Worm (Caenorhabditis elegans) whole organism, L4 larva: ENCODE results near the gene Y25C1A.13.

Source experiments
- F26F4.8 ChIP-seq: fragments of 200-800 bp; sonication (Bioruptor generic); conservative IDR thresholded peaks from 2 replicates; pipeline ENCODE4 v1.3.6; 2022; ENCODE audit warnings: missing genetic modification characterization, missing compliant biosample characterization
- F37D6.2 ChIP-seq: sonication (generic microtip); optimal IDR thresholded peaks from 2 replicates; lab custom pipeline; 2016; ENCODE audit warnings: mild to moderate bottlenecking, missing genetic modification characterization, missing compliant biosample characterization
- T20F7.1 ChIP-seq: fragments of 200-800 bp; sonication (Bioruptor generic); optimal IDR thresholded peaks from 2 replicates; lab custom pipeline; 2018; ENCODE audit warnings: mild to moderate bottlenecking, missing genetic modification characterization, missing compliant biosample characterization
- Y75B8A.6 ChIP-seq: fragments of 200-800 bp; sonication (Bioruptor generic); IDR thresholded peaks from 2 replicates; pipeline ENCODE4 v1.3.6; 2022; ENCODE audit warnings: missing genetic modification reagents, missing genetic modification characterization, missing compliant biosample characterization
- arid-1 ChIP-seq: fragments of 200-800 bp; sonication (Bioruptor generic); conservative IDR thresholded peaks from 2 replicates; pipeline ENCODE4 v1.3.6; 2022; ENCODE audit warnings: missing genetic modification reagents, missing genetic modification characterization, missing compliant biosample characterization
- attf-4 ChIP-seq: sonication (generic microtip); optimal IDR thresholded peaks from 3 replicates; lab custom pipeline; 2017; ENCODE audit warnings: missing biosample characterization, missing genetic modification characterization
- ceh-44 ChIP-seq: fragments of 200-800 bp; sonication (Bioruptor generic); IDR thresholded peaks from 2 replicates; pipeline ENCODE4 v1.3.6; 2022; ENCODE audit warnings: missing genetic modification reagents, missing genetic modification characterization, missing compliant biosample characterization
- ces-1 ChIP-seq: fragments of 150-350 bp; sonication (generic microtip); optimal IDR thresholded peaks from 4 replicates; lab custom pipeline; 2014; ENCODE audit warnings: missing biosample characterization, missing genetic modification reagents, missing genetic modification characterization
- ctbp-1 ChIP-seq: fragments of 200-800 bp; sonication (Bioruptor generic); IDR thresholded peaks from 2 replicates; pipeline ENCODE4 v1.3.6; 2022; ENCODE audit warnings: missing genetic modification reagents, missing genetic modification characterization, missing compliant biosample characterization
- daf-19 ChIP-seq: fragments of 200-800 bp; sonication (Bioruptor generic); conservative IDR thresholded peaks from 2 replicates; pipeline ENCODE4 v1.3.6; 2022; ENCODE audit warnings: missing genetic modification characterization, missing compliant biosample characterization
- dmd-6 ChIP-seq: fragments of 200-800 bp; sonication (Bioruptor generic); IDR thresholded peaks from 2 replicates; pipeline ENCODE4 v1.3.6; 2022; ENCODE audit warnings: missing genetic modification reagents, missing genetic modification characterization, missing compliant biosample characterization
- egl-27 ChIP-seq: sonication (generic microtip); optimal IDR thresholded peaks from 3 replicates; lab custom pipeline; 2017; ENCODE audit warnings: missing biosample characterization, missing genetic modification reagents, missing genetic modification characterization
- hif-1 ChIP-seq, 2 experiments: sonication (generic microtip); optimal IDR thresholded peaks; 2 replicates each; lab custom pipeline; 2016 to 2017; ENCODE audit warnings: missing compliant biosample characterization in 2 of 2, missing genetic modification characterization in 2 of 2, missing genetic modification reagents in 2 of 2, missing genotype in 2 of 2, mild to moderate bottlenecking in 1 of 2
- hlh-11 ChIP-seq: fragments of 200-800 bp; sonication (Bioruptor generic); optimal IDR thresholded peaks from 2 replicates; lab custom pipeline; 2018; ENCODE audit warnings: mild to moderate bottlenecking, missing genetic modification characterization, missing compliant biosample characterization
- hmg-1.1 ChIP-seq: fragments of 200-800 bp; sonication (Bioruptor generic); IDR thresholded peaks from 2 replicates; pipeline ENCODE4 v1.3.6; 2022; ENCODE audit warnings: missing genetic modification reagents, missing genetic modification characterization, missing compliant biosample characterization
- lin-13 ChIP-seq: fragments of 150-350 bp; optimal IDR thresholded peaks from 2 replicates; lab custom pipeline; 2014; ENCODE audit warnings: missing biosample characterization, missing genetic modification reagents, missing genetic modification characterization
- lin-29 ChIP-seq: fragments of 200-800 bp; sonication (Bioruptor generic); IDR thresholded peaks from 2 replicates; pipeline ENCODE4 v1.3.6; 2022; ENCODE audit warnings: missing genetic modification reagents, missing genetic modification characterization, missing compliant biosample characterization
- lin-38 ChIP-seq: fragments of 200-800 bp; sonication (Bioruptor generic); IDR thresholded peaks from 2 replicates; pipeline ENCODE4 v1.3.6; 2022; ENCODE audit warnings: missing genetic modification reagents, missing genetic modification characterization, missing compliant biosample characterization
- lin-39 ChIP-seq: fragments of 150-350 bp; optimal IDR thresholded peaks from 2 replicates; lab custom pipeline; 2014; ENCODE audit warnings: missing biosample characterization, missing genetic modification reagents, missing genetic modification characterization
- mdl-1 ChIP-seq, 2 experiments: fragments of 150-350 bp in 1 of 2; sonication (generic microtip) in 1 of 2; optimal IDR thresholded peaks; 2 replicates each; lab custom pipeline; 2014 to 2017; ENCODE audit warnings: missing biosample characterization in 2 of 2, missing genetic modification characterization in 2 of 2
- mdt-29 ChIP-seq: fragments of 200-800 bp; sonication (Bioruptor generic); IDR thresholded peaks from 2 replicates; pipeline ENCODE4 v1.3.6; 2022; ENCODE audit warnings: missing genetic modification reagents, missing genetic modification characterization, missing compliant biosample characterization
- mep-1 ChIP-seq: fragments of 150-350 bp; sonication (generic microtip); optimal IDR thresholded peaks from 3 replicates; lab custom pipeline; 2014; ENCODE audit warnings: missing biosample characterization, missing genetic modification characterization
- mes-2 ChIP-seq: sonication (generic microtip); optimal IDR thresholded peaks from 2 replicates; lab custom pipeline; 2016; ENCODE audit warnings: missing genotype, mild to moderate bottlenecking, missing genetic modification characterization, missing compliant biosample characterization; ENCODE audit not compliant: poor library complexity, severe bottlenecking
- mxl-2 ChIP-seq: fragments of 200-800 bp; sonication (Bioruptor generic); conservative IDR thresholded peaks from 2 replicates; pipeline ENCODE4 v1.3.6; 2022; ENCODE audit warnings: missing genetic modification reagents, missing genetic modification characterization, missing compliant biosample characterization
- mxl-3 ChIP-seq: fragments of 200-800 bp; sonication (Bioruptor generic); optimal IDR thresholded peaks from 2 replicates; lab custom pipeline; 2018; ENCODE audit warnings: mild to moderate bottlenecking, missing genetic modification characterization, missing compliant biosample characterization
- nhr-102 ChIP-seq: sonication (generic microtip); optimal IDR thresholded peaks from 2 replicates; lab custom pipeline; 2016; ENCODE audit warnings: mild to moderate bottlenecking, missing genetic modification characterization, moderate library complexity, missing compliant biosample characterization
- nhr-11 ChIP-seq: fragments of 150-350 bp; optimal IDR thresholded peaks from 2 replicates; lab custom pipeline; 2014; ENCODE audit warnings: missing biosample characterization, missing genetic modification characterization
- nhr-111 ChIP-seq: fragments of 200-800 bp; sonication (Bioruptor generic); optimal IDR thresholded peaks from 2 replicates; lab custom pipeline; 2018; ENCODE audit warnings: mild to moderate bottlenecking, missing genetic modification characterization, missing compliant biosample characterization
- nhr-237 ChIP-seq: sonication (generic microtip); optimal IDR thresholded peaks from 2 replicates; lab custom pipeline; 2017; ENCODE audit warnings: missing biosample characterization, missing genetic modification characterization
- nhr-25 ChIP-seq: sonication (generic microtip); optimal IDR thresholded peaks from 2 replicates; lab custom pipeline; 2017; ENCODE audit warnings: missing genetic modification characterization, mild to moderate bottlenecking, missing compliant biosample characterization, antibody characterized with exemption, moderate library complexity, borderline replicate concordance; ENCODE audit not compliant: insufficient read depth
- nhr-42 ChIP-seq: fragments of 200-800 bp; sonication (Bioruptor generic); IDR thresholded peaks from 2 replicates; pipeline ENCODE4 v1.3.6; 2022; ENCODE audit warnings: missing genetic modification characterization, missing compliant biosample characterization
- pqm-1 ChIP-seq: sonication (generic microtip); optimal IDR thresholded peaks from 2 replicates; lab custom pipeline; 2017; ENCODE audit warnings: missing biosample characterization, missing genetic modification characterization
- saeg-2 ChIP-seq: fragments of 200-800 bp; sonication (Bioruptor generic); IDR thresholded peaks from 2 replicates; pipeline ENCODE4 v1.3.6; 2022; ENCODE audit warnings: missing genetic modification reagents, missing genetic modification characterization, missing compliant biosample characterization
- sdz-12 ChIP-seq: fragments of 200-800 bp; sonication (Bioruptor generic); optimal IDR thresholded peaks from 2 replicates; lab custom pipeline; 2018; ENCODE audit warnings: mild to moderate bottlenecking, missing genetic modification characterization, missing compliant biosample characterization
- set-16 ChIP-seq: fragments of 200-800 bp; sonication (Bioruptor generic); IDR thresholded peaks from 2 replicates; pipeline ENCODE4 v1.3.6; 2022; ENCODE audit warnings: missing genetic modification reagents, missing genetic modification characterization, missing compliant biosample characterization
- skn-1 ChIP-seq: fragments of 150-350 bp; optimal IDR thresholded peaks from 2 replicates; lab custom pipeline; 2014; ENCODE audit warnings: missing biosample characterization, missing genetic modification characterization
- snpc-1.2 ChIP-seq: fragments of 200-800 bp; sonication (Bioruptor generic); IDR thresholded peaks from 2 replicates; pipeline ENCODE4 v1.3.6; 2022; ENCODE audit warnings: missing genetic modification reagents, missing genetic modification characterization, missing compliant biosample characterization
- snpc-4 ChIP-seq: fragments of 150-350 bp; optimal IDR thresholded peaks from 2 replicates; lab custom pipeline; 2014; ENCODE audit warnings: missing biosample characterization, missing genetic modification characterization
- spr-1 ChIP-seq: sonication (generic microtip); optimal IDR thresholded peaks from 2 replicates; lab custom pipeline; 2016; ENCODE audit warnings: mild to moderate bottlenecking, missing genetic modification characterization, missing compliant biosample characterization
- tag-97 ChIP-seq: fragments of 200-800 bp; sonication (Bioruptor generic); IDR thresholded peaks from 2 replicates; pipeline ENCODE4 v1.3.6; 2022; ENCODE audit warnings: missing genetic modification characterization, missing compliant biosample characterization
- tra-1 ChIP-seq: fragments of 200-800 bp; sonication (Bioruptor generic); IDR thresholded peaks from 2 replicates; pipeline ENCODE4 v1.3.6; 2022; ENCODE audit warnings: missing genetic modification reagents, missing genetic modification characterization, missing compliant biosample characterization
- unc-62 ChIP-seq, 3 experiments: fragments of 150-350 bp in 1 of 3; sonication (generic microtip); optimal IDR thresholded peaks in 2 of 3; peaks in 1 of 3; 1 replicate in 1 of 3; 2 replicates in 2 of 3; lab custom pipeline; 2014 to 2017; ENCODE audit warnings: missing biosample characterization in 3 of 3, missing genetic modification characterization in 3 of 3, missing genetic modification reagents in 3 of 3, missing genotype in 1 of 3
- vab-7 ChIP-seq: fragments of 200-800 bp; sonication (Bioruptor generic); IDR thresholded peaks from 2 replicates; pipeline ENCODE4 v1.3.6; 2022; ENCODE audit warnings: missing genetic modification reagents, missing genetic modification characterization, missing compliant biosample characterization
- ztf-11 ChIP-seq: fragments of 150-350 bp; optimal IDR thresholded peaks from 2 replicates; lab custom pipeline; 2014; ENCODE audit warnings: missing biosample characterization, missing genetic modification characterization

Gene Y25C1A.13

DNA sequence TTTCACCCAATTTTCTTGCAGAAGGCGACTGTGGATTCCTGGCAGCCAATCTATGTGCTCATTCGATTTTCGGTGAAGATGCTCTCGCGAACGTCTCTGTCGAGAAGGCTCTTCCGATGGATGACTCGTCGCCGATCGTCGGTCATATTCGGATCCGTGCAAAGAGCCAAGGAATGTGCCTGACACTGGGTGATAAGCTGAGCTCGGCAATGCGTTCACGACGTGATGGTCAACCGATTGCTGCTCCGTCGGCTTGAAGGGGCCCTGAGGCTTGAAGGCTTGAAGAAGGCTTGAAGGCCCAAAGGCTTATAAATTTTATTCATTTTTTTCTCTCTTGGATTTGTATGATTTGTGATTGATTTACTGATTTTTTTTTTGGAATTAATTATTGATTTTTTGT is 23.9 kb downstream of the Y25C1A.13 start:
- TF ChIP-seq nhr-25 (tag; lab: Kevin White, UChicago) = no peak
- TF ChIP-seq set-16 = peak; percentile 51

DNA sequence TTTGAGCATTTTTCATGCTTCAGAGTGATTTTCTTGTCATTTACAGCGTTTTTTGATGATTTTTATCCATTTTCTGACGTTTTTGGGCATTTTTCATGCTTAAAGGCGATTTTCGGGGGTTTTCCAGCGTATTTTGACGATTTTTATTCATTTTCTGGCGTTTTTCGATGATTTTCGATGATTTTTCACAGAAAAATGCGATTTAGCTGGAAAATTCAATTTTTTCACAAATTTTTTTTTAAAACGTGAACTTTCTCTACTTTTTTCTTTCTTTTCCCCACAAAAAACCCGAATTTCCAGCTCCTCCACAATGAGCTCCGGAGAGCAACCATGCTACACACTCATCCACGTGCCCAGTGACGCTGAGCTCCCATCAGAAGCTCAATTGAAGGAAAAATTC is 32.6 kb downstream of the Y25C1A.13 start, which contains the start of gene copb-1:
TSS of gene copb-1 (plus strand) at position 301 of the 400 bp plus-strand sequence.
- TF ChIP-seq ztf-11 (tag; lab: Kevin White, UChicago) (no peak), T20F7.1 (GFP tag; lab: Kevin White, UChicago) (no peak), Y75B8A.6 (GFP tag; lab: Robert Waterston, UW) (0 out of 2 replicates have a peak, but pooled peaks have one; percentile 42), tra-1 (GFP tag; lab: Robert Waterston, UW) (no peak), mep-1 (tag; lab: Kevin White, UChicago) (no peak), hlh-11 (tag; lab: Kevin White, UChicago) (no peak), lin-39 (tag; lab: Kevin White, UChicago) (no peak)

DNA sequence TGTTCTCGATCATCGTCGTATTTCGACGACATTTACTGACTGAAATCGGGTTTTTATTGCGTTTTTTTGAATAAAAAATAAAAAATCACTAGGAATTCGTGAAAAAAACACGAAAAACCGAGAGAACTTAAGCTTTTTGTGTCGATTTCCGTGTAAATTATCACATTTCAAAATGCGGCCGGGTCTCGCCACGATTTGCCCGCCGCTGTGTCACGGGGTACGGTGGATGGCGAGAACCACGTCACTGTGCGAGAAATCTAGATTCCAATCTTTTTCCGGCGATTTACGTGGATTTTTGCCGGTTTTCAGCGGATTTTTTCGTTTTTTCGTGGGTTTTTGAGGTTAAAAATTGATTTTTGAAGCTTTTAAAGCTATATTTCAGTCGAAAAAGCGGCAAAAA is 34.1 kb downstream of the Y25C1A.13 start, which contains the start of gene Y25C1A.8:
TSS of gene Y25C1A.8 (minus strand) at position 45 of the 400 bp plus-strand sequence.
- TF ChIP-seq snpc-1.2 (peak; percentile 66), set-16 (peak; percentile 55; the same call in 1 of the 2 replicates), daf-19 (GFP tag; lab: Robert Waterston, UW) (no peak), mxl-2 (0 out of 2 replicates have a peak, but pooled peaks have one; percentile 49), hmg-1.1 (GFP tag; lab: Robert Waterston, UW) (peak; percentile 95), hif-1 (tag; optimal IDR thresholded peaks at IDR 0.05; lab: Kevin White, UChicago) (peak in 1 of 2 experiments; percentile 79), mxl-3 (GFP tag; lab: Kevin White, UChicago) (peak; percentile 63), nhr-42 (peak; percentile 75), arid-1 (peak; percentile 83), snpc-4 (tag; lab: Kevin White, UChicago) (peak; percentile 48), mdt-29 (GFP tag; lab: Robert Waterston, UW) (peak; percentile 45; the same call in 1 of the 2 replicates), ces-1 (peak; percentile 28), ztf-11 (tag; lab: Kevin White, UChicago) (no peak), nhr-237 (tag; lab: Kevin White, UChicago) (no peak), mdl-1 (tag; optimal IDR thresholded peaks at IDR 0.05; lab: Kevin White, UChicago) (peak in 1 of 2 experiments; percentile 69), skn-1 (tag; lab: Kevin White, UChicago) (no peak), ceh-44 (GFP tag; lab: Robert Waterston, UW) (0 out of 2 replicates have a peak, but pooled peaks have one; percentile 17), ctbp-1 (GFP tag; lab: Robert Waterston, UW) (peak; percentile 85), vab-7 (GFP tag; lab: Robert Waterston, UW) (peak; percentile 62), F37D6.2 (tag; lab: Kevin White, UChicago) (peak; percentile 78), hlh-11 (tag; lab: Kevin White, UChicago) (peak; percentile 89), nhr-111 (GFP tag; lab: Kevin White, UChicago) (no peak), F26F4.8 (GFP tag; lab: Robert Waterston, UW) (no peak), unc-62 (GFP tag; optimal IDR thresholded peaks at IDR 0.05 in 1 of 2; lab: Kevin White, UChicago) (peak in 1 of 2 experiments; percentile 92), unc-62 (tag; optimal IDR thresholded peaks at IDR 0.05; lab: Kevin White, UChicago) (no peak), lin-29 (GFP tag; lab: Robert Waterston, UW) (peak; percentile 80), egl-27 (tag; lab: Kevin White, UChicago) (no peak), sdz-12 (GFP tag; lab: Kevin White, UChicago) (no peak), pqm-1 (tag; lab: Kevin White, UChicago) (peak; percentile 6), nhr-11 (tag; lab: Kevin White, UChicago) (peak; percentile 80), spr-1 (tag; lab: Kevin White, UChicago) (peak; percentile 92), attf-4 (tag; lab: Kevin White, UChicago) (no peak), mes-2 (tag; lab: Kevin White, UChicago) (peak; percentile 96), nhr-25 (tag; lab: Kevin White, UChicago) (peak; percentile 7), mep-1 (tag; lab: Kevin White, UChicago) (peak; percentile 95), lin-13 (peak; percentile 87), lin-38 (GFP tag; lab: Robert Waterston, UW) (peak; percentile 89), tra-1 (GFP tag; lab: Robert Waterston, UW) (peak; percentile 55; the same call in 1 of the 2 replicates), nhr-102 (peak; percentile 94), dmd-6 (GFP tag; lab: Robert Waterston, UW) (peak; percentile 83), saeg-2 (GFP tag; lab: Robert Waterston, UW) (0 out of 2 replicates have a peak, but pooled peaks have one; percentile 50), tag-97 (GFP tag; lab: Robert Waterston, UW) (no peak)
